Fruit fly (Drosophila melanogaster) whole organism, wandering third instar larva: Measurements from ENCODE around the gene CG33703.

Experiments
- Abd-B ChIP-seq: fragments of >200 bp; optimal IDR thresholded peaks from 2 replicates; lab custom pipeline; 2017; ENCODE audit warnings: missing biosample characterization, missing genetic modification characterization
- CG32264 ChIP-seq: fragments of 200-800 bp; sonication (Bioruptor generic); optimal IDR thresholded peaks from 2 replicates; lab custom pipeline; 2016; ENCODE audit warnings: missing biosample characterization, missing genetic modification characterization
- CG9705 ChIP-seq: fragments of 200-800 bp; sonication (Bioruptor generic); optimal IDR thresholded peaks from 2 replicates; lab custom pipeline; 2018; ENCODE audit warnings: missing biosample characterization, mild to moderate bottlenecking, missing genetic modification characterization
- CrebA ChIP-seq: fragments of 200-800 bp; sonication (Bioruptor generic); optimal IDR thresholded peaks from 2 replicates; lab custom pipeline; 2016; ENCODE audit warnings: missing biosample characterization, mild to moderate bottlenecking, missing genetic modification characterization, borderline replicate concordance
- Dfd ChIP-seq: fragments of >200 bp; optimal IDR thresholded peaks from 2 replicates; lab custom pipeline; 2017; ENCODE audit warnings: missing biosample characterization, missing genetic modification characterization
- Dif ChIP-seq: fragments of 200-275, 200-300 bp; sonication (Bioruptor generic); optimal IDR thresholded peaks from 2 replicates; lab custom pipeline; 2018; ENCODE audit warnings: missing biosample characterization, missing genetic modification characterization; ENCODE audit not compliant: partially characterized antibody
- HLH106 ChIP-seq: fragments of 200-800 bp; optimal IDR thresholded peaks from 3 replicates; lab custom pipeline; 2019; ENCODE audit warnings: missing biosample characterization, mild to moderate bottlenecking, missing genetic modification characterization, moderate library complexity
- Hnf4 ChIP-seq: fragments of 200-800 bp; sonication (Bioruptor generic); optimal IDR thresholded peaks from 2 replicates; lab custom pipeline; 2016; ENCODE audit warnings: missing biosample characterization, mild to moderate bottlenecking, missing genetic modification characterization
- Hr78 ChIP-seq: fragments of >200 bp; optimal IDR thresholded peaks from 2 replicates; lab custom pipeline; 2017; ENCODE audit warnings: missing biosample characterization, missing genetic modification characterization
- Hr83 ChIP-seq: fragments of 200-300 bp; sonication (Bioruptor generic); optimal IDR thresholded peaks from 2 replicates; lab custom pipeline; 2016; ENCODE audit warnings: missing biosample characterization, mild to moderate bottlenecking, missing genetic modification characterization, moderate library complexity; ENCODE audit not compliant: poor library complexity, severe bottlenecking
- Mio ChIP-seq: sonication (Bioruptor generic); optimal IDR thresholded peaks from 2 replicates; lab custom pipeline; 2016; ENCODE audit warnings: missing biosample characterization, missing genetic modification characterization
- Myc ChIP-seq: fragments of >200 bp; optimal IDR thresholded peaks from 2 replicates; lab custom pipeline; 2017
- N ChIP-seq: fragments of >200 bp; optimal IDR thresholded peaks from 2 replicates; lab custom pipeline; 2018; ENCODE audit warnings: missing biosample characterization, missing external identifiers, missing genetic modification characterization
- OdsH ChIP-seq: fragments of 200-800 bp; sonication (Bioruptor generic); optimal IDR thresholded peaks from 2 replicates; lab custom pipeline; 2016; ENCODE audit warnings: missing biosample characterization, mild to moderate bottlenecking, missing genetic modification characterization
- Rel ChIP-seq, 2 experiments: fragments of 200-800 bp; sonication (Bioruptor generic) in 1 of 2; optimal IDR thresholded peaks; 2 replicates in 1 of 2; 3 replicates in 1 of 2; lab custom pipeline; 2016 to 2019; ENCODE audit warnings: mild to moderate bottlenecking in 2 of 2, missing biosample characterization in 2 of 2, missing genetic modification characterization in 2 of 2, moderate library complexity in 1 of 2
- Vsx2 ChIP-seq: fragments of 200-300, 225-300 bp; sonication (Bioruptor generic); optimal IDR thresholded peaks from 2 replicates; lab custom pipeline; 2018; ENCODE audit warnings: missing biosample characterization, missing genetic modification characterization; ENCODE audit not compliant: partially characterized antibody
- br ChIP-seq: fragments of 200-800 bp; sonication (Bioruptor generic); optimal IDR thresholded peaks from 2 replicates; lab custom pipeline; 2016; ENCODE audit warnings: missing biosample characterization, missing genetic modification characterization
- brk ChIP-seq: fragments of 200-800 bp; sonication (Bioruptor generic); optimal IDR thresholded peaks from 2 replicates; lab custom pipeline; 2016; ENCODE audit warnings: missing biosample characterization, mild to moderate bottlenecking, missing genetic modification characterization
- dl ChIP-seq, 2 experiments: fragments of 175-275, 200-275 bp in 1 of 2; fragments of 200-275 bp in 1 of 2; sonication (Bioruptor generic); optimal IDR thresholded peaks; lab custom pipeline; 2018; ENCODE audit warnings: mild to moderate bottlenecking in 2 of 2, missing biosample characterization in 2 of 2, missing genetic modification characterization in 2 of 2, moderate library complexity in 2 of 2; ENCODE audit not compliant: partially characterized antibody in 2 of 2, insufficient read depth in 1 of 2
- dmrt93B ChIP-seq: fragments of 200-800 bp; sonication (Bioruptor generic); optimal IDR thresholded peaks from 2 replicates; lab custom pipeline; 2018; ENCODE audit warnings: missing biosample characterization, mild to moderate bottlenecking, missing genetic modification characterization
- dsf ChIP-seq: sonication (Bioruptor generic); optimal IDR thresholded peaks from 2 replicates; lab custom pipeline; 2016; ENCODE audit warnings: missing biosample characterization, missing genetic modification characterization, borderline replicate concordance
- ey ChIP-seq: fragments of 200-800 bp; sonication (Bioruptor generic); optimal IDR thresholded peaks from 2 replicates; lab custom pipeline; 2016; ENCODE audit warnings: missing biosample characterization, missing genetic modification characterization
- foxo ChIP-seq, 2 experiments: fragments of 200-800 bp; sonication (Bioruptor generic); optimal IDR thresholded peaks; 2 replicates in 1 of 2; 3 replicates in 1 of 2; lab custom pipeline; 2016 to 2017; ENCODE audit warnings: missing biosample characterization in 2 of 2, missing genetic modification characterization in 2 of 2
- fru ChIP-seq: fragments of 200-800 bp; sonication (Bioruptor generic); optimal IDR thresholded peaks from 3 replicates; lab custom pipeline; 2016; ENCODE audit warnings: missing biosample characterization, mild to moderate bottlenecking, missing genetic modification characterization
- h ChIP-seq: fragments of 200-800 bp; sonication (Bioruptor generic); optimal IDR thresholded peaks from 3 replicates; lab custom pipeline; 2016; ENCODE audit warnings: missing biosample characterization, mild to moderate bottlenecking, missing genetic modification characterization
- jim ChIP-seq: fragments of 175-275, 200-325 bp; sonication (Bioruptor generic); optimal IDR thresholded peaks from 2 replicates; lab custom pipeline; 2016; ENCODE audit warnings: missing biosample characterization, mild to moderate bottlenecking, missing genetic modification characterization
- lola ChIP-seq: fragments of >200 bp; optimal IDR thresholded peaks from 2 replicates; lab custom pipeline; 2017; ENCODE audit warnings: missing biosample characterization, missing genetic modification characterization
- psq ChIP-seq: fragments of 200-800 bp; sonication (Bioruptor generic); optimal IDR thresholded peaks from 3 replicates; lab custom pipeline; 2017; ENCODE audit warnings: missing biosample characterization, mild to moderate bottlenecking, missing genetic modification characterization, moderate library complexity
- rgr ChIP-seq: fragments of 200-800 bp; sonication (Bioruptor generic); optimal IDR thresholded peaks from 3 replicates; lab custom pipeline; 2016; ENCODE audit warnings: missing biosample characterization, mild to moderate bottlenecking, missing genetic modification characterization
- sage ChIP-seq: fragments of 200-800 bp; sonication (Bioruptor generic); optimal IDR thresholded peaks from 2 replicates; lab custom pipeline; 2016; ENCODE audit warnings: missing biosample characterization, mild to moderate bottlenecking, missing genetic modification characterization
- sv ChIP-seq: fragments of 200-800 bp; sonication (Bioruptor generic); optimal IDR thresholded peaks from 3 replicates; lab custom pipeline; 2016; ENCODE audit warnings: missing biosample characterization, missing genetic modification characterization
- tai ChIP-seq: sonication (Bioruptor generic); optimal IDR thresholded peaks from 2 replicates; lab custom pipeline; 2016; ENCODE audit warnings: missing biosample characterization, missing genetic modification characterization
- usp ChIP-seq: fragments of >200 bp; optimal IDR thresholded peaks from 2 replicates; lab custom pipeline; 2017; ENCODE audit warnings: missing biosample characterization, missing genetic modification characterization
- woc ChIP-seq: sonication (Bioruptor generic); optimal IDR thresholded peaks from 2 replicates; lab custom pipeline; 2016; ENCODE audit warnings: missing biosample characterization, mild to moderate bottlenecking, missing genetic modification characterization

The CG33703 gene

dm6 chr3L:9512560-9512959, at the start of gene CG33703:
CG33703 (minus strand) TSS chr3L:9512660.
- no peak for TF ChIP-seq foxo (GFP tag; optimal IDR thresholded peaks at IDR 0.05; lab: Kevin White, UChicago)
- TF ChIP-seq sage (GFP tag; lab: Kevin White, UChicago) = no peak
- TF ChIP-seq Mio (GFP tag; lab: Kevin White, UChicago) = no peak
- no peak for TF ChIP-seq dsf (GFP tag; lab: Kevin White, UChicago)
- no peak for TF ChIP-seq N (GFP tag; lab: Kevin White, UChicago)
- TF ChIP-seq brk (GFP tag; lab: Kevin White, UChicago) = no peak
- no peak for TF ChIP-seq Hr83 (GFP tag; lab: Kevin White, UChicago)
- TF ChIP-seq woc = no peak
- no peak for TF ChIP-seq tai
- no peak for TF ChIP-seq psq (GFP tag; lab: Kevin White, UChicago)
- no peak for TF ChIP-seq HLH106
- no peak for TF ChIP-seq Dif (GFP tag; lab: Kevin White, UChicago)

- TF ChIP-seq br (no peak), usp (no peak), woc (no peak), N (GFP tag; lab: Kevin White, UChicago) (no peak), Hr83 (GFP tag; lab: Kevin White, UChicago) (no peak), lola (GFP tag; lab: Kevin White, UChicago) (no peak), tai (no peak), Mio (GFP tag; lab: Kevin White, UChicago) (no peak), dmrt93B (GFP tag; lab: Kevin White, UChicago) (no peak), psq (GFP tag; lab: Kevin White, UChicago) (no peak), dl (GFP tag; optimal IDR thresholded peaks at IDR 0.05; lab: Kevin White, UChicago; ENCODE audit: insufficient read depth in 1 of 2, partially characterized antibody in 2 of 2) (no peak), OdsH (no peak), Vsx2 (GFP tag; lab: Kevin White, UChicago) (no peak), sage (GFP tag; lab: Kevin White, UChicago) (no peak), Dif (GFP tag; lab: Kevin White, UChicago) (no peak), ey (GFP tag; lab: Kevin White, UChicago) (no peak), CG32264 (no peak)
Measured at dm6 chr3L:9559040-9559439, 46.6 kb upstream of the CG33703 start.

- TF ChIP-seq tai = no peak
- TF ChIP-seq Hr83 (GFP tag; lab: Kevin White, UChicago) = no peak
- no peak for TF ChIP-seq dmrt93B (GFP tag; lab: Kevin White, UChicago)
- no peak for TF ChIP-seq HLH106
- no peak for TF ChIP-seq CG32264
- no peak for TF ChIP-seq rgr (GFP tag; lab: Kevin White, UChicago)
- no peak for TF ChIP-seq OdsH
- TF ChIP-seq Hr78 = no peak
- no peak for TF ChIP-seq sv (GFP tag; lab: Kevin White, UChicago)
- TF ChIP-seq Dfd (GFP tag; lab: Kevin White, UChicago) = no peak
- no peak for TF ChIP-seq dl (GFP tag; optimal IDR thresholded peaks at IDR 0.05; lab: Kevin White, UChicago; ENCODE audit: insufficient read depth in 1 of 2, partially characterized antibody in 2 of 2)
- TF ChIP-seq br = no peak
- TF ChIP-seq Hnf4 = no peak
- no peak for TF ChIP-seq Rel (GFP tag; optimal IDR thresholded peaks at IDR 0.05; lab: Kevin White, UChicago)
- no peak for TF ChIP-seq Rel (tag; optimal IDR thresholded peaks at IDR 0.05; lab: Kevin White, UChicago)
- TF ChIP-seq N (GFP tag; lab: Kevin White, UChicago) = no peak
- TF ChIP-seq foxo (GFP tag; optimal IDR thresholded peaks at IDR 0.05; lab: Kevin White, UChicago) = no peak
- TF ChIP-seq Vsx2 (GFP tag; lab: Kevin White, UChicago) = no peak
- no peak for TF ChIP-seq sage (GFP tag; lab: Kevin White, UChicago)
- no peak for TF ChIP-seq psq (GFP tag; lab: Kevin White, UChicago)
- TF ChIP-seq CG9705 (GFP tag; lab: Kevin White, UChicago) = no peak
- TF ChIP-seq, all 38 proteins: peak for 0
Measured at dm6 chr3L:9556666-9557065, 44.2 kb upstream of the CG33703 start.

- no peak for TF ChIP-seq dl (GFP tag; optimal IDR thresholded peaks at IDR 0.05; lab: Kevin White, UChicago; ENCODE audit: insufficient read depth in 1 of 2, partially characterized antibody in 2 of 2)
- no peak for TF ChIP-seq CG9705 (GFP tag; lab: Kevin White, UChicago)
- TF ChIP-seq Dif (GFP tag; lab: Kevin White, UChicago) = no peak
- no peak for TF ChIP-seq CrebA
- TF ChIP-seq jim = no peak
- TF ChIP-seq lola (GFP tag; lab: Kevin White, UChicago) = no peak
- TF ChIP-seq Rel (GFP tag; optimal IDR thresholded peaks at IDR 0.05; lab: Kevin White, UChicago) = no peak
- no peak for TF ChIP-seq Rel (tag; optimal IDR thresholded peaks at IDR 0.05; lab: Kevin White, UChicago)
- no peak for TF ChIP-seq Abd-B (GFP tag; lab: Kevin White, UChicago)
- no peak for TF ChIP-seq N (GFP tag; lab: Kevin White, UChicago)
- TF ChIP-seq CG32264 = no peak
- TF ChIP-seq Myc (lab: Kevin White, UChicago) = no peak
- TF ChIP-seq h (GFP tag; lab: Kevin White, UChicago) = no peak
- no peak for TF ChIP-seq fru
- no peak for TF ChIP-seq dsf (GFP tag; lab: Kevin White, UChicago)
- TF ChIP-seq tai = no peak
- TF ChIP-seq ey (GFP tag; lab: Kevin White, UChicago) = no peak
- no peak for TF ChIP-seq Hnf4
Measured at dm6 chr3L:9555004-9555403, 42.5 kb upstream of the CG33703 start.
